Worm (Caenorhabditis elegans): Measurements from ENCODE around the gene ins-32.
"Not testable (repeated sequence)": the region's sequence is repeated elsewhere in the genome, so short reads cannot be mapped to it uniquely, and the experiment has no call there.

Gene ins-32

ce11 chrII:3821248-3821647 lies 18.1 kb upstream of the ins-32 start, which contains the start of gene F54D10.7:
F54D10.7 (minus strand) TSS chrII:3821296.
- TF ChIP-seq ztf-29 (GFP tag; IDR thresholded peaks at IDR 0.05) (no peak), T22C8.4 (GFP tag; IDR thresholded peaks at IDR 0.05) (no peak), flt-1 (GFP tag; IDR thresholded peaks at IDR 0.05) (no peak), ztf-23 (GFP tag; IDR thresholded peaks at IDR 0.05) (no peak), med-1 (GFP tag; optimal IDR thresholded peaks at IDR 0.05; ENCODE audit: insufficient read depth) (no peak), tab-1 (GFP tag; IDR thresholded peaks at IDR 0.05) (no peak)

- TF ChIP-seq klf-2 (GFP tag; conservative IDR thresholded peaks at IDR 0.05); T22C8.4 (GFP tag; IDR thresholded peaks at IDR 0.05); flt-1 (GFP tag; IDR thresholded peaks at IDR 0.05): not testable (repeated sequence)
Observed at ce11 chrII:3816251-3816849, 13.2 kb upstream of the ins-32 start, which contains the start of gene fbxa-24. fbxa-24 (plus strand) TSS chrII:3816526.

ce11 chrII:3815445-3816208 lies 12.5 kb upstream of the ins-32 start:
- TF ChIP-seq cog-1 (tag; optimal IDR thresholded peaks at IDR 0.05) (no peak), ztf-29 (GFP tag; IDR thresholded peaks at IDR 0.05) (no peak), tab-1 (GFP tag; IDR thresholded peaks at IDR 0.05) (no peak), med-1 (GFP tag; optimal IDR thresholded peaks at IDR 0.05; ENCODE audit: insufficient read depth) (no peak), T22C8.4 (GFP tag; IDR thresholded peaks at IDR 0.05) (no peak), ztf-23 (GFP tag; IDR thresholded peaks at IDR 0.05) (no peak), flt-1 (GFP tag; IDR thresholded peaks at IDR 0.05) (no peak), ref-1 (GFP tag; conservative IDR thresholded peaks at IDR 0.05) (no peak)

DNA sequence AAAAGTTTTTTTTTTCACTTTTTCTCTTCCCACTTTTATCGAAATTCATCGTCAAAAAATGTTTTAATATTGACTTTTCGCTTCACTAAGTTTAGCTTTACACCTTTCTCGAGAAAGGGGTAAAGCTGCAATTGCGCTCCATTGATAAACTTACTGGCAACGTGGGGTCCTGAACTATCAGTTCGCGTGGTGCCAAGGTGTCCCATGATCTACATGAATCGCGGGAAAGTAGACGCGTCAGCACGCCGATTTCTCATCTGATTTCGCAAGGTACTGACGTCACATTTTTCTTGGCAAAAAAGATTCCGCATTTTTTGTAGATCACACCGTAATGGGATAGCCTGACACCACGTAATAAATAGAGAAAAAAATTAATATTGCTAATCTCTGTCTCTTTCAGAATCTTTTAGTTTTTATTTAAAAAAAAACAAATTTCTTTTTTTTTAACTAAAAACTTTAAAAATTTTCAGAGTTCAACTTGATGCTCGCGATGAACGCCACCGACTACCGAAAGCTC lies 8.8 kb upstream of the ins-32 start, which contains the start of gene lido-15:
TSS of gene lido-15 (plus strand) at position 467 of the 517 bp plus-strand sequence.
- TF ChIP-seq klf-2 (GFP tag; conservative IDR thresholded peaks at IDR 0.05) (no peak), ztf-23 (GFP tag; IDR thresholded peaks at IDR 0.05) (no peak), cog-1 (tag; optimal IDR thresholded peaks at IDR 0.05) (no peak), med-1 (GFP tag; optimal IDR thresholded peaks at IDR 0.05; ENCODE audit: insufficient read depth) (no peak), ref-1 (GFP tag; conservative IDR thresholded peaks at IDR 0.05) (no peak), ztf-29 (GFP tag; IDR thresholded peaks at IDR 0.05) (no peak), flt-1 (GFP tag; IDR thresholded peaks at IDR 0.05) (no peak), tab-1 (GFP tag; IDR thresholded peaks at IDR 0.05) (no peak), T22C8.4 (GFP tag; IDR thresholded peaks at IDR 0.05) (no peak)

- TF ChIP-seq cog-1 (tag; optimal IDR thresholded peaks at IDR 0.05) (peak; percentile 54), flt-1 (GFP tag; IDR thresholded peaks at IDR 0.05) (no peak)
Observed at ce11 chrII:3810550-3810949, 7.4 kb upstream of the ins-32 start.

DNA sequence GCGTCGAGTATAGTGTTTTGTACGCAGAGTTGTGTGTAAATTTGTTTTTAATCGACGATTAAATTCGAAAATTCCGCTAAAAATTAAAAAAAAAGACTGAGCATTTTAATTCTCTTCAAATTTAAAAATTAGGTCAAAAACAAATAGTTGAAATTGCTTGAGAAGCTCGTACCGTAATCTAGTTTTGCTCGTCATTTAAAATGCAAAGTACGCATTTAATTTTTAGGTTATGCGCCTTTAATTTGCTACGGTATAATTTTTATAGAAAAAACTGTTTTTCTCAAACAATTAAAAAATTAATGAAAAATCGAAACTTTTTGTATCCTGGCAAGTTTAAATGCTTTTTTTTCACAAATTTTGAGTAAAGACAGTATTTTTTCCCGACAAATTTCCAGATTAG lies 5.5 kb upstream of the ins-32 start:
- TF ChIP-seq cog-1 (tag; optimal IDR thresholded peaks at IDR 0.05) (no peak), klf-2 (GFP tag; conservative IDR thresholded peaks at IDR 0.05) (no peak), flt-1 (GFP tag; IDR thresholded peaks at IDR 0.05) (no peak), ztf-23 (GFP tag; IDR thresholded peaks at IDR 0.05) (no peak), med-1 (GFP tag; optimal IDR thresholded peaks at IDR 0.05; ENCODE audit: insufficient read depth) (no peak), T22C8.4 (GFP tag; IDR thresholded peaks at IDR 0.05) (no peak)

- no peak for TF ChIP-seq tab-1 (GFP tag; IDR thresholded peaks at IDR 0.05)
- TF ChIP-seq T22C8.4 (GFP tag; IDR thresholded peaks at IDR 0.05), result no peak
- TF ChIP-seq med-1 (GFP tag; optimal IDR thresholded peaks at IDR 0.05; ENCODE audit: insufficient read depth), result peak; percentile 65
- no peak for TF ChIP-seq cog-1 (tag; optimal IDR thresholded peaks at IDR 0.05)
- no peak for TF ChIP-seq ref-1 (GFP tag; conservative IDR thresholded peaks at IDR 0.05)
- TF ChIP-seq klf-2 (GFP tag; conservative IDR thresholded peaks at IDR 0.05), result no peak
- no peak for TF ChIP-seq ztf-29 (GFP tag; IDR thresholded peaks at IDR 0.05)
- peak; percentile 50; the same call in 1 of the 2 replicates for TF ChIP-seq ztf-23 (GFP tag; IDR thresholded peaks at IDR 0.05)
- TF ChIP-seq flt-1 (GFP tag; IDR thresholded peaks at IDR 0.05), result 0 out of 2 replicates have a peak, but pooled peaks have one; percentile 18
Observed at ce11 chrII:3808104-3808503, 5.0 kb upstream of the ins-32 start, which contains the start of gene F54D10.5. F54D10.5 (minus strand) TSS chrII:3808177.

ce11 chrII:3806964-3807363 lies 3.8 kb upstream of the ins-32 start, which contains the start of gene F54D10.4:
F54D10.4 (minus strand) TSS chrII:3807064.
- no peak for TF ChIP-seq ref-1 (GFP tag; conservative IDR thresholded peaks at IDR 0.05)
- no peak for TF ChIP-seq med-1 (GFP tag; optimal IDR thresholded peaks at IDR 0.05; ENCODE audit: insufficient read depth)
- no peak for TF ChIP-seq ztf-23 (GFP tag; IDR thresholded peaks at IDR 0.05)
- TF ChIP-seq ztf-29 (GFP tag; IDR thresholded peaks at IDR 0.05), result no peak
- TF ChIP-seq flt-1 (GFP tag; IDR thresholded peaks at IDR 0.05), result no peak
- TF ChIP-seq T22C8.4 (GFP tag; IDR thresholded peaks at IDR 0.05), result no peak

- no peak for TF ChIP-seq med-1 (GFP tag; optimal IDR thresholded peaks at IDR 0.05; ENCODE audit: insufficient read depth)
- TF ChIP-seq flt-1 (GFP tag; IDR thresholded peaks at IDR 0.05), result no peak
- no peak for TF ChIP-seq ztf-29 (GFP tag; IDR thresholded peaks at IDR 0.05)
- no peak for TF ChIP-seq tab-1 (GFP tag; IDR thresholded peaks at IDR 0.05)
- no peak for TF ChIP-seq klf-2 (GFP tag; conservative IDR thresholded peaks at IDR 0.05)
- TF ChIP-seq ref-1 (GFP tag; conservative IDR thresholded peaks at IDR 0.05), result no peak
- no peak for TF ChIP-seq ztf-23 (GFP tag; IDR thresholded peaks at IDR 0.05)
- TF ChIP-seq T22C8.4 (GFP tag; IDR thresholded peaks at IDR 0.05), result no peak
- TF ChIP-seq cog-1 (tag; optimal IDR thresholded peaks at IDR 0.05), result no peak
Observed at ce11 chrII:3805518-3805917, 2.4 kb upstream of the ins-32 start.

DNA sequence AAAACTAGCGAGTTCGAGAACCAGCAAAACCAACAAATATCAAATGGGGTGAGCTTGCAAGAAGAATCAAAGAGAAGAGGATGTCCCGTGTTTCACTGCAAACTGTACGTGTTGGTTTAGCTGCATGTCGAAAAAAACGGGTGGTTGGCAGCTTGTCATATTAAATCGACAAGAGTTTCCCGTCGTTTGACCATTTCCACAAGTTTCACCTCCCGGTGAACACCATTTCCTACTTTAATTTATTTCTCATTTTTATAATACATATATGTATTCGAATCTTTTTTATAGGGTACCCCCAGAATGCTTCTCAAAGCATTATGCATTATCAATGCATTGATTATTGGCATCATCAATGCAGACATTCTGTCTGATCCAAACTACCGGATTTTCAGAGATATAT lies 7.8 kb downstream of the ins-32 start, which contains the start of gene Y8A9A.2:
TSS of gene Y8A9A.2 (plus strand) at position 301 of the 400 bp plus-strand sequence.
- no peak for TF ChIP-seq ztf-29 (GFP tag; IDR thresholded peaks at IDR 0.05)
